Fruit fly (Drosophila melanogaster) whole organism, embryonic: ENCODE measurements around the gene Snx21.

Source experiments
- Bgb ChIP-seq: fragments of 200-800 bp; sonication (Bioruptor generic); IDR thresholded peaks from 2 replicates; pipeline ENCODE4 v1.3.6; 2022; ENCODE audit warnings: missing biosample characterization, missing genetic modification characterization; ENCODE audit not compliant: partially characterized antibody
- C15 ChIP-seq: fragments of 200-800 bp; sonication (Bioruptor generic); IDR thresholded peaks from 3 replicates; pipeline ENCODE4 v1.3.6; 2022; ENCODE audit warnings: missing biosample characterization, missing genetic modification characterization
- CG10565 ChIP-seq: fragments of 200-800 bp; sonication (Bioruptor generic); optimal IDR thresholded peaks from 3 replicates; lab custom pipeline; 2016; ENCODE audit warnings: missing biosample characterization, mild to moderate bottlenecking, missing genetic modification characterization
- CG11247 ChIP-seq: fragments of 200-800 bp; sonication (Bioruptor generic); IDR thresholded peaks from 2 replicates; pipeline ENCODE4 v1.3.6; 2022; ENCODE audit warnings: missing biosample characterization, missing genetic modification characterization
- CG1233 ChIP-seq: fragments of 200-800 bp; sonication (Bioruptor generic); optimal IDR thresholded peaks from 4 replicates; lab custom pipeline; 2018; ENCODE audit warnings: missing biosample characterization, mild to moderate bottlenecking, missing genetic modification characterization
- CG13287 ChIP-seq: fragments of 200-800 bp; sonication (Bioruptor generic); IDR thresholded peaks from 2 replicates; pipeline ENCODE4 v1.3.6; 2022; ENCODE audit warnings: missing biosample characterization, missing genetic modification characterization; ENCODE audit not compliant: partially characterized antibody
- CG14860 ChIP-seq: fragments of 200-800 bp; sonication (Bioruptor generic); IDR thresholded peaks from 3 replicates; pipeline ENCODE4 v1.3.6; 2022; ENCODE audit warnings: missing biosample characterization, missing genetic modification characterization; ENCODE audit not compliant: partially characterized antibody
- CG15011 ChIP-seq: fragments of 200-800 bp; sonication (Bioruptor generic); optimal IDR thresholded peaks from 3 replicates; lab custom pipeline; 2018; ENCODE audit warnings: missing biosample characterization, mild to moderate bottlenecking, missing genetic modification characterization
- CG17359 ChIP-seq: fragments of 200-800 bp; sonication (Bioruptor generic); optimal IDR thresholded peaks from 3 replicates; lab custom pipeline; 2018; ENCODE audit warnings: missing biosample characterization, mild to moderate bottlenecking, missing genetic modification characterization, moderate library complexity
- CG17385 ChIP-seq: fragments of 200-800 bp; sonication (Bioruptor generic); optimal IDR thresholded peaks from 3 replicates; lab custom pipeline; 2018; ENCODE audit warnings: missing biosample characterization, mild to moderate bottlenecking, missing genetic modification characterization
- CG30431 ChIP-seq: fragments of 200-800 bp; sonication (Bioruptor generic); optimal IDR thresholded peaks from 2 replicates; lab custom pipeline; 2017; ENCODE audit warnings: missing biosample characterization, missing genetic modification characterization
- CG3995 ChIP-seq: fragments of 200-800 bp; sonication (Bioruptor generic); optimal IDR thresholded peaks from 3 replicates; lab custom pipeline; 2016; ENCODE audit warnings: missing biosample characterization, missing genetic modification characterization
- CG4617 ChIP-seq: fragments of 200-800 bp; sonication (Bioruptor generic); optimal IDR thresholded peaks from 3 replicates; lab custom pipeline; 2016; ENCODE audit warnings: missing biosample characterization, missing genetic modification characterization, borderline replicate concordance
- CG7372 ChIP-seq: fragments of 200-800 bp; sonication (Bioruptor generic); IDR thresholded peaks from 2 replicates; pipeline ENCODE4 v1.3.6; 2022; ENCODE audit warnings: missing biosample characterization, missing genetic modification characterization
- CoRest ChIP-seq: fragments of 200-800 bp; sonication (Bioruptor generic); optimal IDR thresholded peaks from 3 replicates; lab custom pipeline; 2018; ENCODE audit warnings: missing biosample characterization, mild to moderate bottlenecking, missing genetic modification characterization, moderate library complexity
- D19B ChIP-seq: fragments of 200-800 bp; sonication (Bioruptor generic); optimal IDR thresholded peaks from 2 replicates; lab custom pipeline; 2017; ENCODE audit warnings: missing biosample characterization, mild to moderate bottlenecking, missing genetic modification characterization
- Dad ChIP-seq: fragments of 200-800 bp; sonication (Bioruptor generic); optimal IDR thresholded peaks from 3 replicates; lab custom pipeline; 2016; ENCODE audit warnings: missing biosample characterization, missing genetic modification characterization
- E2f2 ChIP-seq: fragments of 200-800 bp; sonication (Bioruptor generic); IDR thresholded peaks from 2 replicates; pipeline ENCODE4 v1.3.6; 2022; ENCODE audit warnings: missing biosample characterization, missing genetic modification characterization
- ERR ChIP-seq: fragments of 200-800 bp; sonication (Bioruptor generic); optimal IDR thresholded peaks from 2 replicates; lab custom pipeline; 2016; ENCODE audit warnings: missing biosample characterization, missing genetic modification characterization
- Fer3 ChIP-seq: fragments of 200-800 bp; sonication (Bioruptor generic); optimal IDR thresholded peaks from 2 replicates; lab custom pipeline; 2018; ENCODE audit warnings: missing biosample characterization, mild to moderate bottlenecking, missing genetic modification characterization, moderate library complexity
- Hmx ChIP-seq: fragments of 200-800 bp; sonication (Bioruptor generic); optimal IDR thresholded peaks from 2 replicates; lab custom pipeline; 2016; ENCODE audit warnings: missing biosample characterization, missing genetic modification characterization
- Hr51 ChIP-seq, 2 experiments: fragments of 200-800 bp; sonication (Bioruptor generic); optimal IDR thresholded peaks; 2 replicates in 1 of 2; 3 replicates in 1 of 2; lab custom pipeline; 2016 to 2018; ENCODE audit warnings: missing biosample characterization in 2 of 2, missing genetic modification characterization in 2 of 2, mild to moderate bottlenecking in 1 of 2, moderate library complexity in 1 of 2
- MESR4 ChIP-seq: fragments of 200-800 bp; sonication (Bioruptor generic); optimal IDR thresholded peaks from 2 replicates; lab custom pipeline; 2018; ENCODE audit warnings: missing biosample characterization, mild to moderate bottlenecking, missing genetic modification characterization, moderate library complexity
- Med ChIP-seq: fragments of 200-800 bp; sonication (Bioruptor generic); peaks from one replicate; lab custom pipeline; 2016; ENCODE audit warnings: missing biosample characterization, missing genetic modification characterization, mild to moderate bottlenecking, inconsistent platforms, moderate library complexity
- Myb ChIP-seq: fragments of 200-800 bp; sonication (Bioruptor generic); optimal IDR thresholded peaks from 2 replicates; lab custom pipeline; 2016; ENCODE audit warnings: missing biosample characterization, missing genetic modification characterization
- NC2β ChIP-seq: fragments of 200-800 bp; sonication (Bioruptor generic); optimal IDR thresholded peaks from 2 replicates; lab custom pipeline; 2016; ENCODE audit warnings: missing biosample characterization, missing genetic modification characterization
- Nf-YB ChIP-seq: fragments of 200-800 bp; sonication (Bioruptor generic); optimal IDR thresholded peaks from 3 replicates; lab custom pipeline; 2019; ENCODE audit warnings: missing biosample characterization, mild to moderate bottlenecking, missing genetic modification characterization, moderate library complexity
- Nf-YC ChIP-seq: fragments of 200-800 bp; optimal IDR thresholded peaks from 3 replicates; lab custom pipeline; 2019; ENCODE audit warnings: missing biosample characterization, mild to moderate bottlenecking, missing genetic modification characterization, moderate library complexity
- Sry-δ ChIP-seq: fragments of 200-800 bp; sonication (Bioruptor generic); optimal IDR thresholded peaks from 2 replicates; lab custom pipeline; 2016; ENCODE audit warnings: missing biosample characterization, missing genetic modification characterization
- Tbp ChIP-seq: fragments of >200 bp; optimal IDR thresholded peaks from 2 replicates; lab custom pipeline; 2018; ENCODE audit warnings: missing biosample characterization, missing genetic modification characterization
- bowl ChIP-seq: fragments of 200-800 bp; sonication (Bioruptor generic); IDR thresholded peaks from 2 replicates; pipeline ENCODE4 v1.3.6; 2022; ENCODE audit warnings: missing biosample characterization, missing genetic modification characterization
- chm ChIP-seq: fragments of 200-800 bp; sonication (Bioruptor generic); IDR thresholded peaks from 2 replicates; pipeline ENCODE4 v1.3.6; 2022; ENCODE audit warnings: missing biosample characterization, missing genetic modification characterization
- da ChIP-seq: fragments of 200-800 bp; sonication (Bioruptor generic); optimal IDR thresholded peaks from 2 replicates; lab custom pipeline; 2016; ENCODE audit warnings: missing biosample characterization, missing genetic modification characterization
- dan ChIP-seq: fragments of 200-800 bp; sonication (Bioruptor generic); IDR thresholded peaks from 2 replicates; pipeline ENCODE4 v1.3.6; 2022; ENCODE audit warnings: missing biosample characterization, missing genetic modification characterization
- dmrt11E ChIP-seq: fragments of 200-800 bp; sonication (Bioruptor generic); optimal IDR thresholded peaks from 3 replicates; lab custom pipeline; 2018; ENCODE audit warnings: missing biosample characterization, mild to moderate bottlenecking, missing genetic modification characterization, moderate library complexity
- emc ChIP-seq: fragments of 200-800 bp; sonication (Bioruptor generic); optimal IDR thresholded peaks from 2 replicates; lab custom pipeline; 2016; ENCODE audit warnings: missing biosample characterization, missing genetic modification characterization
- esg ChIP-seq: fragments of 200-800 bp; sonication (Bioruptor generic); conservative IDR thresholded peaks from 2 replicates; pipeline ENCODE4 v1.3.6; 2022; ENCODE audit warnings: missing biosample characterization, missing genetic modification characterization
- kah ChIP-seq: fragments of 200-800 bp; sonication (Bioruptor generic); optimal IDR thresholded peaks from 2 replicates; lab custom pipeline; 2018; ENCODE audit warnings: missing biosample characterization, mild to moderate bottlenecking, missing genetic modification characterization
- lilli ChIP-seq: fragments of 200-800 bp; sonication (Bioruptor generic); optimal IDR thresholded peaks from 3 replicates; lab custom pipeline; 2016; ENCODE audit warnings: missing biosample characterization, missing genetic modification characterization
- lola ChIP-seq, 3 experiments: fragments of >200 bp in 2 of 3; fragments of 200-800 bp in 1 of 3; sonication (Bioruptor generic) in 1 of 3; optimal IDR thresholded peaks; 2 replicates each; lab custom pipeline; 2017 to 2019; ENCODE audit warnings: missing biosample characterization in 3 of 3, missing genetic modification characterization in 3 of 3, mild to moderate bottlenecking in 1 of 3, moderate library complexity in 1 of 3
- ranshi ChIP-seq: fragments of 200-800 bp; sonication (Bioruptor generic); IDR thresholded peaks from 2 replicates; pipeline ENCODE4 v1.3.6; 2022; ENCODE audit warnings: missing biosample characterization, missing genetic modification characterization
- sc ChIP-seq, 3 experiments: fragments of >200 bp in 2 of 3; fragments of 200-800 bp in 1 of 3; sonication (Bioruptor generic) in 1 of 3; optimal IDR thresholded peaks; 2 replicates in 2 of 3; 3 replicates in 1 of 3; lab custom pipeline; 2017; ENCODE audit warnings: mild to moderate bottlenecking in 1 of 3, missing biosample characterization in 1 of 3, missing genetic modification characterization in 1 of 3, missing genetic modification reagents in 1 of 3
- schlank ChIP-seq: fragments of 200-800 bp; sonication (Bioruptor generic); optimal IDR thresholded peaks from 2 replicates; lab custom pipeline; 2018; ENCODE audit warnings: missing biosample characterization, mild to moderate bottlenecking, missing genetic modification characterization
- so ChIP-seq: fragments of 200-800 bp; sonication (Bioruptor generic); IDR thresholded peaks from 3 replicates; pipeline ENCODE4 v1.3.6; 2022; ENCODE audit warnings: missing biosample characterization, missing genetic modification characterization
- trh ChIP-seq: fragments of 200-800 bp; sonication (Bioruptor generic); optimal IDR thresholded peaks from 2 replicates; lab custom pipeline; 2016; ENCODE audit warnings: missing biosample characterization, missing genetic modification characterization
- twi ChIP-seq: fragments of 200-800 bp; optimal IDR thresholded peaks from 2 replicates; lab custom pipeline; 2019; ENCODE audit warnings: missing biosample characterization, mild to moderate bottlenecking, missing genetic modification characterization, moderate library complexity
- unc-4 ChIP-seq: fragments of 200-800 bp; sonication (Bioruptor generic); IDR thresholded peaks from 2 replicates; pipeline ENCODE4 v1.3.6; 2022; ENCODE audit warnings: missing biosample characterization, missing genetic modification characterization; ENCODE audit not compliant: partially characterized antibody
- zen ChIP-seq: fragments of 200-800 bp; sonication (Bioruptor generic); optimal IDR thresholded peaks from 3 replicates; lab custom pipeline; 2018; ENCODE audit warnings: missing biosample characterization, mild to moderate bottlenecking, missing genetic modification characterization, moderate library complexity
- zfh2 ChIP-seq: fragments of 200-800 bp; sonication (Bioruptor generic); optimal IDR thresholded peaks from 2 replicates; lab custom pipeline; 2016; ENCODE audit warnings: missing biosample characterization, missing genetic modification characterization

The Snx21 gene

dm6 chr2L:2759654-2760053 lies 5.8 kb downstream of the Snx21 start, which contains the start of the genes HemK2, Snapin and Tnpo-SR (continued):
- peak; percentile 68 for TF ChIP-seq CG3995 (GFP tag; lab: Kevin White, UChicago)
- peak; percentile 95 for TF ChIP-seq lilli
- peak; percentile 99 for TF ChIP-seq unc-4 (GFP tag; lab: Robert Waterston, UW)
- peak; percentile 91 for TF ChIP-seq CG17359 (tag; lab: Kevin White, UChicago)
- peak; percentile 92 for TF ChIP-seq zfh2 (GFP tag; lab: Kevin White, UChicago)
- peak; percentile 90 for TF ChIP-seq dmrt11E (tag; lab: Kevin White, UChicago)
- TF ChIP-seq Dad (GFP tag; lab: Kevin White, UChicago) = peak; percentile 82
- peak; percentile 55 for TF ChIP-seq da
- peak; percentile 47 for TF ChIP-seq MESR4 (GFP tag; lab: Kevin White, UChicago)
- no peak for TF ChIP-seq Tbp (GFP tag; lab: Kevin White, UChicago)
- TF ChIP-seq so (GFP tag; lab: Robert Waterston, UW) = peak; percentile 92
- peak; percentile 89 for TF ChIP-seq CG4617
- peak; percentile 94 for TF ChIP-seq CG7372 (GFP tag; lab: Robert Waterston, UW)
- peak; percentile 99 for TF ChIP-seq CG13287 (GFP tag; lab: Robert Waterston, UW)
- peak; percentile 56 for TF ChIP-seq Myb (GFP tag; lab: Kevin White, UChicago)
- TF ChIP-seq schlank = peak; percentile 71
- TF ChIP-seq Sry-δ (GFP tag; lab: Kevin White, UChicago) = peak; percentile 96
- TF ChIP-seq twi (tag; lab: Kevin White, UChicago) = peak; percentile 87
- peak; percentile 69 for TF ChIP-seq CG15011 (GFP tag; lab: Kevin White, UChicago)
- TF ChIP-seq Hmx (GFP tag; lab: Kevin White, UChicago) = peak; percentile 46
- peak; percentile 72 for TF ChIP-seq E2f2
- peak; percentile 75 for TF ChIP-seq NC2β (GFP tag; lab: Kevin White, UChicago)
- TF ChIP-seq Hr51 (GFP tag; optimal IDR thresholded peaks at IDR 0.05; lab: Kevin White, UChicago) = peak; percentile 85
- peak; percentile 74 for TF ChIP-seq trh (GFP tag; lab: Kevin White, UChicago)
- peak; percentile 88 for TF ChIP-seq esg
- TF ChIP-seq CG14860 (GFP tag; lab: Robert Waterston, UW) = peak; percentile 93
- TF ChIP-seq ranshi (GFP tag; lab: Robert Waterston, UW) = peak; percentile 93
- peak; percentile 92 for TF ChIP-seq Bgb (GFP tag; lab: Robert Waterston, UW)
- TF ChIP-seq chm (GFP tag; lab: Robert Waterston, UW) = peak; percentile 86
- peak in 1 of 3 experiments; percentile 88 for TF ChIP-seq lola (GFP tag; optimal IDR thresholded peaks at IDR 0.05; lab: Kevin White, UChicago)
- peak; percentile 98 for TF ChIP-seq Med (GFP tag; lab: Kevin White, UChicago)
- peak; percentile 81 for TF ChIP-seq ERR (GFP tag; lab: Kevin White, UChicago)
- no peak for TF ChIP-seq sc (optimal IDR thresholded peaks at IDR 0.05; lab: Kevin White, UChicago)
- peak; percentile 71 for TF ChIP-seq sc (GFP tag; optimal IDR thresholded peaks at IDR 0.05; lab: Kevin White, UChicago)
- peak; percentile 93 for TF ChIP-seq Fer3
- peak; percentile 68 for TF ChIP-seq Nf-YB (GFP tag; lab: Kevin White, UChicago)
- TF ChIP-seq CG1233 (GFP tag; lab: Kevin White, UChicago) = peak; percentile 88
- peak; percentile 86 for TF ChIP-seq Nf-YC
- peak; percentile 68 for TF ChIP-seq kah
- peak; percentile 81 for TF ChIP-seq CG30431
- peak; percentile 94 for TF ChIP-seq CG11247 (GFP tag; lab: Robert Waterston, UW)
- TF ChIP-seq bowl (GFP tag; lab: Robert Waterston, UW) = peak; percentile 15; the same call in 1 of the 2 replicates
- peak; percentile 97 for TF ChIP-seq zen (tag; lab: Kevin White, UChicago)
- peak; percentile 73 for TF ChIP-seq D19B (GFP tag; lab: Kevin White, UChicago)
- TF ChIP-seq CoRest (tag; lab: Kevin White, UChicago) = peak; percentile 94
- TF ChIP-seq CG10565 (GFP tag; lab: Kevin White, UChicago) = peak; percentile 65
- peak; percentile 84 for TF ChIP-seq CG17385 (GFP tag; lab: Kevin White, UChicago)
- TF ChIP-seq dan (GFP tag; lab: Robert Waterston, UW) = no peak; the same call in 1 of the 2 replicates
- TF ChIP-seq emc (GFP tag; lab: Kevin White, UChicago) = peak; percentile 54
- TF ChIP-seq C15 (GFP tag; lab: Robert Waterston, UW) = peak; percentile 59; the same call in 1 of the 3 replicates
